Worm (Caenorhabditis elegans) whole organism, L3 larva: Measurements from ENCODE around the gene affl-1.

Experiments used
- egl-27 ChIP-seq: sonication (generic microtip); optimal IDR thresholded peaks from 4 replicates; lab custom pipeline; 2017; ENCODE audit warnings: missing biosample characterization, missing genetic modification reagents, missing genetic modification characterization
- elt-1 ChIP-seq: fragments of 150-350 bp; optimal IDR thresholded peaks from 2 replicates; lab custom pipeline; 2014; ENCODE audit warnings: missing biosample characterization, missing genetic modification characterization
- elt-2 ChIP-seq: sonication (generic microtip); optimal IDR thresholded peaks from 2 replicates; lab custom pipeline; 2016; ENCODE audit warnings: missing genetic modification reagents, mild to moderate bottlenecking, missing genetic modification characterization, missing compliant biosample characterization
- elt-3 ChIP-seq, 3 experiments: fragments of 150-350 bp in 1 of 3; sonication (generic microtip) in 2 of 3; optimal IDR thresholded peaks; 2 replicates in 2 of 3; 4 replicates in 1 of 3; lab custom pipeline; 2014 to 2017; ENCODE audit warnings: missing biosample characterization in 3 of 3, missing genetic modification characterization in 3 of 3
- fkh-10 ChIP-seq: sonication (generic microtip); optimal IDR thresholded peaks from 2 replicates; lab custom pipeline; 2017; ENCODE audit warnings: missing biosample characterization, missing genetic modification reagents, missing genetic modification characterization
- jun-1 ChIP-seq: fragments of 150-350 bp; optimal IDR thresholded peaks from 2 replicates; lab custom pipeline; 2014; ENCODE audit warnings: missing biosample characterization, missing genetic modification reagents, missing genetic modification characterization
- lin-15B ChIP-seq: fragments of 150-350 bp; optimal IDR thresholded peaks from 2 replicates; lab custom pipeline; 2014; ENCODE audit warnings: missing biosample characterization, missing genetic modification characterization
- mml-1 ChIP-seq: fragments of 150-350 bp; sonication (generic microtip); optimal IDR thresholded peaks from 3 replicates; lab custom pipeline; 2014; ENCODE audit warnings: missing biosample characterization, missing genetic modification characterization
- nhr-25 ChIP-seq: sonication (generic microtip); optimal IDR thresholded peaks from 2 replicates; lab custom pipeline; 2017; ENCODE audit warnings: missing biosample characterization, missing genetic modification characterization
- nhr-43 ChIP-seq: sonication (generic microtip); optimal IDR thresholded peaks from 2 replicates; lab custom pipeline; 2016; ENCODE audit warnings: mild to moderate bottlenecking, missing genetic modification characterization, missing compliant biosample characterization; ENCODE audit not compliant: poor library complexity, severe bottlenecking
- nhr-77 ChIP-seq: fragments of 150-350 bp; optimal IDR thresholded peaks from 2 replicates; lab custom pipeline; 2014; ENCODE audit warnings: missing biosample characterization, missing genetic modification characterization
- snpc-4 ChIP-seq: fragments of 150-350 bp; optimal IDR thresholded peaks from 2 replicates; lab custom pipeline; 2014; ENCODE audit warnings: missing biosample characterization, missing genetic modification characterization
- unc-62 ChIP-seq: fragments of 150-350 bp; sonication (generic microtip); optimal IDR thresholded peaks from 4 replicates; lab custom pipeline; 2014; ENCODE audit warnings: missing biosample characterization, missing genetic modification reagents, missing genetic modification characterization

ce11 chrIII:423875-424274, 16.2 kb upstream of the affl-1 start:
- TF ChIP-seq fkh-10 (GFP tag; lab: Kevin White, UChicago), result no peak
- TF ChIP-seq nhr-77 (tag; lab: Kevin White, UChicago), result no peak
- no peak for TF ChIP-seq egl-27 (tag; lab: Kevin White, UChicago)
- TF ChIP-seq snpc-4 (tag; lab: Kevin White, UChicago), result no peak
- no peak for TF ChIP-seq elt-3 (tag; optimal IDR thresholded peaks at IDR 0.05; lab: Kevin White, UChicago)
- TF ChIP-seq lin-15B (tag; lab: Kevin White, UChicago), result peak; percentile 52
- no peak for TF ChIP-seq nhr-25 (tag; lab: Kevin White, UChicago)
- TF ChIP-seq jun-1 (tag; lab: Kevin White, UChicago), result no peak
- no peak for TF ChIP-seq elt-1 (tag; lab: Kevin White, UChicago)
- no peak for TF ChIP-seq mml-1
- TF ChIP-seq elt-2 (tag; lab: Kevin White, UChicago), result no peak
- TF ChIP-seq unc-62, result no peak
- no peak for TF ChIP-seq nhr-43 (tag; lab: Kevin White, UChicago)
